Worm (Caenorhabditis elegans) whole organism, young adult: Measurements from ENCODE around the gene fbxb-1.

ENCODE experiments used
- ama-1 ChIP-seq, 3 experiments: fragments of 150-350 bp in 1 of 3; sonication (generic microtip) in 2 of 3; optimal IDR thresholded peaks; 2 replicates each; lab custom pipeline; 2014 to 2018; ENCODE audit warnings: missing biosample characterization in 2 of 3, missing genetic modification characterization in 2 of 3, missing genetic modification reagents in 2 of 3
- atf-7 ChIP-seq: sonication (generic microtip); optimal IDR thresholded peaks from 2 replicates; lab custom pipeline; 2017; ENCODE audit warnings: mild to moderate bottlenecking, missing genetic modification characterization, missing compliant biosample characterization
- ccch-3 ChIP-seq: fragments of 200-800 bp; sonication (Bioruptor generic); optimal IDR thresholded peaks from 2 replicates; lab custom pipeline; 2018; ENCODE audit warnings: mild to moderate bottlenecking, missing genetic modification characterization, missing compliant biosample characterization
- dpff-1 ChIP-seq: sonication (generic microtip); optimal IDR thresholded peaks from 2 replicates; lab custom pipeline; 2017; ENCODE audit warnings: mild to moderate bottlenecking, missing genetic modification characterization, missing compliant biosample characterization
- ekl-4 ChIP-seq: fragments of 200-800 bp; sonication (Bioruptor generic); IDR thresholded peaks from 2 replicates; pipeline ENCODE4 v1.3.6; 2022; ENCODE audit warnings: missing genetic modification reagents, missing genetic modification characterization, missing compliant biosample characterization
- lag-1 ChIP-seq: fragments of 200-800 bp; sonication (Bioruptor generic); IDR thresholded peaks from 2 replicates; pipeline ENCODE4 v1.3.6; 2022; ENCODE audit warnings: missing genetic modification reagents, missing genetic modification characterization, missing compliant biosample characterization
- let-526 ChIP-seq: fragments of 200-800 bp; sonication (Bioruptor generic); IDR thresholded peaks from 2 replicates; pipeline ENCODE4 v1.3.6; 2022; ENCODE audit warnings: missing genetic modification reagents, missing genetic modification characterization, missing compliant biosample characterization
- lsy-27 ChIP-seq: sonication (generic microtip); optimal IDR thresholded peaks from 2 replicates; lab custom pipeline; 2017; ENCODE audit warnings: missing genetic modification characterization, mild to moderate bottlenecking, missing compliant biosample characterization, antibody characterized with exemption, missing genotype, borderline replicate concordance; ENCODE audit not compliant: insufficient read depth
- sea-2 ChIP-seq: fragments of 200-800 bp; sonication (Bioruptor generic); IDR thresholded peaks from 2 replicates; pipeline ENCODE4 v1.3.6; 2022; ENCODE audit warnings: missing genetic modification characterization, missing compliant biosample characterization
- snpc-4 ChIP-seq, 5 experiments: fragments of 150-350 bp in 1 of 5; sonication (generic microtip) in 4 of 5; optimal IDR thresholded peaks; 2 replicates each; lab custom pipeline; 2014 to 2018; ENCODE audit warnings: missing genetic modification characterization in 5 of 5, missing biosample characterization in 3 of 5, antibody characterized with exemption in 2 of 5, mild to moderate bottlenecking in 2 of 5, missing compliant biosample characterization in 2 of 5, missing genotype in 2 of 5, moderate library complexity in 2 of 5, missing genetic modification reagents in 1 of 5
- somi-1 ChIP-seq: fragments of 200-800 bp; sonication (Bioruptor generic); optimal IDR thresholded peaks from 2 replicates; lab custom pipeline; 2018; ENCODE audit warnings: mild to moderate bottlenecking, missing genetic modification characterization, missing compliant biosample characterization
- ztf-18 ChIP-seq: sonication (generic microtip); optimal IDR thresholded peaks from 2 replicates; lab custom pipeline; 2016; ENCODE audit warnings: missing genotype, mild to moderate bottlenecking, missing genetic modification characterization, missing compliant biosample characterization

ce11 chrV:19237204-19237603 is 3.0 kb upstream of the fbxb-1 start, which contains the start of gene fbxb-2:
- no peak for TF ChIP-seq lsy-27 (tag; lab: Kevin White, UChicago)
- no peak for TF ChIP-seq sea-2 (GFP tag; lab: Robert Waterston, UW)
- no peak for TF ChIP-seq ama-1 (optimal IDR thresholded peaks at IDR 0.05; lab: Kevin White, UChicago)
- no peak for TF ChIP-seq ama-1 (GFP tag; optimal IDR thresholded peaks at IDR 0.05; lab: Kevin White, UChicago)
- TF ChIP-seq somi-1 (GFP tag; lab: Kevin White, UChicago): no peak
- TF ChIP-seq ekl-4: no peak
- no peak for TF ChIP-seq atf-7 (tag; lab: Kevin White, UChicago)
- TF ChIP-seq snpc-4 (GFP tag; optimal IDR thresholded peaks at IDR 0.05; lab: Kevin White, UChicago): no peak
- TF ChIP-seq snpc-4 (tag; optimal IDR thresholded peaks at IDR 0.05; lab: Kevin White, UChicago): no peak
- no peak for TF ChIP-seq ccch-3 (GFP tag; lab: Kevin White, UChicago)
- no peak for TF ChIP-seq dpff-1 (tag; lab: Kevin White, UChicago)
- TF ChIP-seq let-526: no peak
- no peak for TF ChIP-seq lag-1 (GFP tag; lab: Robert Waterston, UW)
- no peak for TF ChIP-seq ztf-18
